Worm (Caenorhabditis elegans) whole organism, L4/young adult: ENCODE results near the gene R05A10.7.

Source experiments
- dao-5 ChIP-seq: sonication (generic microtip); optimal IDR thresholded peaks from 2 replicates; lab custom pipeline; 2016; ENCODE audit warnings: missing genotype, missing genetic modification characterization, moderate library complexity, missing compliant biosample characterization
- him-1 ChIP-seq: sonication (generic microtip); optimal IDR thresholded peaks from 2 replicates; lab custom pipeline; 2016; ENCODE audit warnings: missing genotype, missing genetic modification reagents, missing genetic modification characterization, missing compliant biosample characterization

- TF ChIP-seq him-1 (tag; lab: Kevin White, UChicago) (no peak), dao-5 (tag; lab: Kevin White, UChicago) (no peak)
Measured at ce11 chrIV:14153261-14153660, 9.4 kb downstream of the R05A10.7 start, which contains the start of gene oac-38.
